Fruit fly (Drosophila melanogaster) whole organism, embryonic: ENCODE results near the gene Abcd1.
A peak's percentile ranks its signal among the peaks of the same experiment; 100 is the strongest.

Source experiments
- B-H1 ChIP-seq: fragments of 200-800 bp; sonication (Bioruptor generic); IDR thresholded peaks from 3 replicates; pipeline ENCODE4 v1.3.6; 2022; ENCODE audit warnings: missing biosample characterization, missing genetic modification characterization
- CG1024 ChIP-seq: fragments of 200-800 bp; sonication (Bioruptor generic); IDR thresholded peaks from 2 replicates; pipeline ENCODE4 v1.3.6; 2022; ENCODE audit warnings: missing biosample characterization, missing genetic modification characterization
- CG10431 ChIP-seq: fragments of 200-800 bp; sonication (Bioruptor generic); optimal IDR thresholded peaks from 3 replicates; lab custom pipeline; 2018; ENCODE audit warnings: missing biosample characterization, mild to moderate bottlenecking, missing genetic modification characterization
- CG11247 ChIP-seq: fragments of 200-800 bp; sonication (Bioruptor generic); IDR thresholded peaks from 2 replicates; pipeline ENCODE4 v1.3.6; 2022; ENCODE audit warnings: missing biosample characterization, missing genetic modification characterization
- CG12942 ChIP-seq: fragments of 200-800 bp; sonication (Bioruptor generic); optimal IDR thresholded peaks from 3 replicates; lab custom pipeline; 2016; ENCODE audit warnings: missing biosample characterization, missing genetic modification characterization
- CG1603 ChIP-seq: fragments of 200-800 bp; sonication (Bioruptor generic); optimal IDR thresholded peaks from 2 replicates; lab custom pipeline; 2019; ENCODE audit warnings: missing biosample characterization, mild to moderate bottlenecking, missing genetic modification characterization, moderate library complexity
- CG17802 ChIP-seq: fragments of 200-800 bp; sonication (Bioruptor generic); optimal IDR thresholded peaks from 2 replicates; lab custom pipeline; 2018; ENCODE audit warnings: missing biosample characterization, mild to moderate bottlenecking, missing genetic modification characterization, moderate library complexity
- CG1832 ChIP-seq: fragments of 200-800 bp; sonication (Bioruptor generic); optimal IDR thresholded peaks from 2 replicates; lab custom pipeline; 2017; ENCODE audit warnings: missing biosample characterization, mild to moderate bottlenecking, missing genetic modification characterization, inconsistent platforms
- CG3065 ChIP-seq: fragments of 200-800 bp; sonication (Bioruptor generic); optimal IDR thresholded peaks from 2 replicates; lab custom pipeline; 2016; ENCODE audit warnings: missing biosample characterization, missing genetic modification characterization
- CG31365 ChIP-seq: fragments of 200-800 bp; sonication (Bioruptor generic); optimal IDR thresholded peaks from 2 replicates; lab custom pipeline; 2018; ENCODE audit warnings: missing biosample characterization, mild to moderate bottlenecking, missing genetic modification characterization
- CG3838 ChIP-seq: fragments of 200-800 bp; sonication (Bioruptor generic); optimal IDR thresholded peaks from 3 replicates; lab custom pipeline; 2016; ENCODE audit warnings: missing biosample characterization, missing genetic modification characterization
- CG4730 ChIP-seq: fragments of 200-800 bp; sonication (Bioruptor generic); IDR thresholded peaks from 2 replicates; pipeline ENCODE4 v1.3.6; 2022; ENCODE audit warnings: missing biosample characterization, missing genetic modification characterization
- CG5245 ChIP-seq: fragments of 200-800 bp; sonication (Bioruptor generic); optimal IDR thresholded peaks from 3 replicates; lab custom pipeline; 2016; ENCODE audit warnings: missing biosample characterization, missing genetic modification characterization
- CG6654 ChIP-seq: fragments of 200-800 bp; sonication (Bioruptor generic); optimal IDR thresholded peaks from 2 replicates; lab custom pipeline; 2017; ENCODE audit warnings: missing biosample characterization, mild to moderate bottlenecking, missing genetic modification characterization
- CG8359 ChIP-seq: fragments of 200-800 bp; sonication (Bioruptor generic); optimal IDR thresholded peaks from 2 replicates; lab custom pipeline; 2017; ENCODE audit warnings: missing biosample characterization, mild to moderate bottlenecking, missing genetic modification characterization, borderline replicate concordance
- CG8944 ChIP-seq: fragments of 200-800 bp; sonication (Bioruptor generic); optimal IDR thresholded peaks from 3 replicates; lab custom pipeline; 2016; ENCODE audit warnings: missing biosample characterization, missing genetic modification characterization
- CG9876 ChIP-seq: fragments of 200-800 bp; sonication (Bioruptor generic); optimal IDR thresholded peaks from 2 replicates; lab custom pipeline; 2016; ENCODE audit warnings: missing biosample characterization, missing genetic modification characterization
- D ChIP-seq, 2 experiments: fragments of 200-800 bp in 1 of 2; fragments of >200 bp in 1 of 2; sonication (Bioruptor generic) in 1 of 2; optimal IDR thresholded peaks; 2 replicates in 1 of 2; 3 replicates in 1 of 2; lab custom pipeline; 2017; ENCODE audit warnings: mild to moderate bottlenecking in 1 of 2, missing biosample characterization in 1 of 2, missing genetic modification characterization in 1 of 2, missing genetic modification reagents in 1 of 2
- Dp ChIP-seq: fragments of 200-800 bp; sonication (Bioruptor generic); optimal IDR thresholded peaks from 2 replicates; lab custom pipeline; 2018; ENCODE audit warnings: missing biosample characterization, mild to moderate bottlenecking, missing genetic modification characterization, moderate library complexity
- Gsc ChIP-seq: fragments of 200-800 bp; sonication (Bioruptor generic); IDR thresholded peaks from 2 replicates; pipeline ENCODE4 v1.3.6; 2022; ENCODE audit warnings: missing biosample characterization, missing genetic modification characterization
- Hey ChIP-seq: fragments of 200-800 bp; sonication (Bioruptor generic); optimal IDR thresholded peaks from 3 replicates; lab custom pipeline; 2018; ENCODE audit warnings: missing biosample characterization, mild to moderate bottlenecking, missing genetic modification characterization
- HmgD ChIP-seq: fragments of 200-800 bp; sonication (Bioruptor generic); optimal IDR thresholded peaks from 3 replicates; lab custom pipeline; 2016; ENCODE audit warnings: missing biosample characterization, missing genetic modification characterization
- Mad ChIP-seq: fragments of 200-800 bp; sonication (Bioruptor generic); optimal IDR thresholded peaks from 2 replicates; lab custom pipeline; 2016; ENCODE audit warnings: missing biosample characterization, missing genetic modification characterization
- Max ChIP-seq: fragments of 200-800 bp; sonication (Bioruptor generic); optimal IDR thresholded peaks from 2 replicates; lab custom pipeline; 2016; ENCODE audit warnings: missing biosample characterization, mild to moderate bottlenecking, missing genetic modification characterization
- Med ChIP-seq: fragments of 200-800 bp; sonication (Bioruptor generic); peaks from one replicate; lab custom pipeline; 2016; ENCODE audit warnings: missing biosample characterization, missing genetic modification characterization, mild to moderate bottlenecking, inconsistent platforms, moderate library complexity
- Mrtf ChIP-seq: fragments of 200-800 bp; sonication (Bioruptor generic); IDR thresholded peaks from 3 replicates; pipeline ENCODE4 v1.3.6; 2022; ENCODE audit warnings: missing biosample characterization, missing genetic modification characterization
- NK7.1 ChIP-seq: fragments of 200-800 bp; sonication (Bioruptor generic); optimal IDR thresholded peaks from 3 replicates; lab custom pipeline; 2016; ENCODE audit warnings: missing biosample characterization, missing genetic modification characterization
- Scr ChIP-seq: fragments of 200-800 bp; sonication (Bioruptor generic); IDR thresholded peaks from 2 replicates; pipeline ENCODE4 v1.3.6; 2022; ENCODE audit warnings: missing biosample characterization, missing genetic modification characterization; ENCODE audit not compliant: partially characterized antibody
- Side ChIP-seq: fragments of 200-800 bp; sonication (Bioruptor generic); optimal IDR thresholded peaks from 2 replicates; lab custom pipeline; 2016; ENCODE audit warnings: missing biosample characterization, missing genetic modification characterization
- Stat92E ChIP-seq, 3 experiments: fragments of >200 bp in 2 of 3; fragments of 200-800 bp in 1 of 3; sonication (Bioruptor generic) in 1 of 3; optimal IDR thresholded peaks; 2 replicates each; lab custom pipeline; 2017 to 2019; ENCODE audit warnings: missing biosample characterization in 3 of 3, missing genetic modification characterization in 3 of 3, mild to moderate bottlenecking in 1 of 3, moderate library complexity in 1 of 3
- bcd ChIP-seq: fragments of 200-800 bp; sonication (Bioruptor generic); optimal IDR thresholded peaks from 2 replicates; lab custom pipeline; 2017; ENCODE audit warnings: missing biosample characterization, mild to moderate bottlenecking, missing genetic modification characterization
- ftz-f1 ChIP-seq: fragments of 200-800 bp; sonication (Bioruptor generic); optimal IDR thresholded peaks from 2 replicates; lab custom pipeline; 2016; ENCODE audit warnings: missing biosample characterization, missing genetic modification characterization
- ham ChIP-seq: fragments of 200-800 bp; sonication (Bioruptor generic); IDR thresholded peaks from 2 replicates; pipeline ENCODE4 v1.3.6; 2022; ENCODE audit warnings: missing biosample characterization, missing genetic modification characterization
- hbn ChIP-seq: fragments of 200-800 bp; sonication (Bioruptor generic); IDR thresholded peaks from 2 replicates; pipeline ENCODE4 v1.3.6; 2022; ENCODE audit warnings: missing biosample characterization, missing genetic modification characterization; ENCODE audit not compliant: partially characterized antibody
- jumu ChIP-seq: fragments of 200-800 bp; sonication (Bioruptor generic); optimal IDR thresholded peaks from 3 replicates; lab custom pipeline; 2016; ENCODE audit warnings: missing biosample characterization, missing genetic modification characterization
- kah ChIP-seq: fragments of 200-800 bp; sonication (Bioruptor generic); optimal IDR thresholded peaks from 2 replicates; lab custom pipeline; 2018; ENCODE audit warnings: missing biosample characterization, mild to moderate bottlenecking, missing genetic modification characterization
- nau ChIP-seq: fragments of 200-800 bp; sonication (Bioruptor generic); optimal IDR thresholded peaks from 3 replicates; lab custom pipeline; 2017; ENCODE audit warnings: missing biosample characterization, mild to moderate bottlenecking, missing genetic modification characterization, missing genetic modification reagents
- odd ChIP-seq: fragments of 200-800 bp; sonication (Bioruptor generic); optimal IDR thresholded peaks from 2 replicates; lab custom pipeline; 2017; ENCODE audit warnings: missing biosample characterization, mild to moderate bottlenecking, missing genetic modification characterization
- org-1 ChIP-seq: fragments of 200-800 bp; sonication (Bioruptor generic); optimal IDR thresholded peaks from 2 replicates; lab custom pipeline; 2017; ENCODE audit warnings: missing biosample characterization, missing genetic modification characterization
- otp ChIP-seq: fragments of 200-800 bp; sonication (Bioruptor generic); IDR thresholded peaks from 3 replicates; pipeline ENCODE4, ENCODE4 v1.3.6; 2022; ENCODE audit warnings: missing biosample characterization, missing genetic modification characterization
- pfk ChIP-seq: fragments of 200-800 bp; sonication (Bioruptor generic); optimal IDR thresholded peaks from 2 replicates; lab custom pipeline; 2018; ENCODE audit warnings: missing biosample characterization, mild to moderate bottlenecking, missing genetic modification characterization, moderate library complexity
- run ChIP-seq: fragments of 200-800 bp; sonication (Bioruptor generic); optimal IDR thresholded peaks from 3 replicates; lab custom pipeline; 2018; ENCODE audit warnings: missing biosample characterization, mild to moderate bottlenecking, missing genetic modification characterization
- schlank ChIP-seq: fragments of 200-800 bp; sonication (Bioruptor generic); optimal IDR thresholded peaks from 2 replicates; lab custom pipeline; 2018; ENCODE audit warnings: missing biosample characterization, mild to moderate bottlenecking, missing genetic modification characterization
- sens ChIP-seq: fragments of 200-800 bp; sonication (Bioruptor generic); peaks from one replicate; lab custom pipeline; 2016; ENCODE audit warnings: missing biosample characterization, missing genetic modification characterization
- slbo ChIP-seq: fragments of 200-800 bp; sonication (Bioruptor generic); IDR thresholded peaks from 2 replicates; pipeline ENCODE4 v1.3.6; 2022; ENCODE audit warnings: missing biosample characterization, missing genetic modification characterization
- sr ChIP-seq: fragments of 200-800 bp; sonication (Bioruptor generic); IDR thresholded peaks from 3 replicates; pipeline ENCODE4 v1.3.6; 2022; ENCODE audit warnings: missing biosample characterization, missing genetic modification characterization
- stc ChIP-seq: fragments of 200-800 bp; sonication (Bioruptor generic); IDR thresholded peaks from 2 replicates; pipeline ENCODE4 v1.3.6; 2022; ENCODE audit warnings: missing biosample characterization, missing genetic modification characterization
- sug ChIP-seq: fragments of 200-800 bp; optimal IDR thresholded peaks from 2 replicates; lab custom pipeline; 2019; ENCODE audit warnings: missing biosample characterization, mild to moderate bottlenecking, missing genetic modification characterization, moderate library complexity
- tap ChIP-seq: fragments of 200-800 bp; optimal IDR thresholded peaks from 3 replicates; lab custom pipeline; 2019; ENCODE audit warnings: missing biosample characterization, mild to moderate bottlenecking, missing genetic modification characterization, moderate library complexity
- tio ChIP-seq: fragments of 200-800 bp; sonication (Bioruptor generic); optimal IDR thresholded peaks from 2 replicates; lab custom pipeline; 2017; ENCODE audit warnings: missing biosample characterization, missing genetic modification characterization, inconsistent platforms
- tna ChIP-seq: fragments of 200-800 bp; sonication (Bioruptor generic); IDR thresholded peaks from 2 replicates; pipeline ENCODE4 v1.3.6; 2022; ENCODE audit warnings: missing biosample characterization, missing genetic modification characterization; ENCODE audit not compliant: partially characterized antibody
- wdn ChIP-seq: fragments of 200-800 bp; sonication (Bioruptor generic); IDR thresholded peaks from 2 replicates; pipeline ENCODE4 v1.3.6; 2022; ENCODE audit warnings: missing biosample characterization, missing genetic modification characterization

Gene Abcd1

dm6 chr4:225824-226223, 32.2 kb upstream of the Abcd1 start (continued):
- TF ChIP-seq hbn (GFP tag; lab: Robert Waterston, UW) (no peak), jumu (GFP tag; lab: Kevin White, UChicago) (no peak), stc (GFP tag; lab: Robert Waterston, UW) (no peak; the same call in 1 of the 2 replicates), Stat92E (GFP tag; optimal IDR thresholded peaks at IDR 0.05; lab: Kevin White, UChicago) (no peak), CG8944 (GFP tag; lab: Kevin White, UChicago) (no peak), CG12942 (no peak), Mad (GFP tag; lab: Kevin White, UChicago) (peak; percentile 11), ham (GFP tag; lab: Robert Waterston, UW) (no peak), CG9876 (GFP tag; lab: Kevin White, UChicago) (no peak), NK7.1 (GFP tag; lab: Kevin White, UChicago) (no peak), tna (GFP tag; lab: Robert Waterston, UW) (no peak), CG1832 (GFP tag; lab: Kevin White, UChicago) (no peak), CG17802 (tag; lab: Kevin White, UChicago) (no peak), CG1024 (GFP tag; lab: Robert Waterston, UW) (no peak), Med (peak; percentile 69), slbo (GFP tag; lab: Robert Waterston, UW) (no peak), schlank (tag; lab: Kevin White, UChicago) (no peak), Dp (no peak), nau (GFP tag; lab: Kevin White, UChicago) (peak; percentile 65), CG6654 (no peak), Scr (GFP tag; lab: Robert Waterston, UW) (no peak), D (optimal IDR thresholded peaks at IDR 0.05; lab: Kevin White, UChicago) (no peak), D (GFP tag; optimal IDR thresholded peaks at IDR 0.05; lab: Kevin White, UChicago) (peak; percentile 22), HmgD (GFP tag; lab: Kevin White, UChicago) (no peak), pfk (GFP tag; lab: Kevin White, UChicago) (peak; percentile 49), B-H1 (no peak), CG5245 (GFP tag; lab: Kevin White, UChicago) (no peak), Side (peak; percentile 20), Mrtf (GFP tag; lab: Robert Waterston, UW) (no peak), CG11247 (GFP tag; lab: Robert Waterston, UW) (no peak), CG4730 (GFP tag; lab: Robert Waterston, UW) (no peak), org-1 (GFP tag; lab: Kevin White, UChicago) (peak; percentile 44), wdn (GFP tag; lab: Robert Waterston, UW) (no peak), tio (no peak), CG3838 (peak; percentile 4), Hey (no peak), CG31365 (tag; lab: Kevin White, UChicago) (no peak), CG10431 (GFP tag; lab: Kevin White, UChicago) (no peak), ftz-f1 (GFP tag; lab: Kevin White, UChicago) (no peak), run (tag; lab: Kevin White, UChicago) (no peak), kah (GFP tag; lab: Kevin White, UChicago) (no peak), CG8359 (GFP tag; lab: Kevin White, UChicago) (peak; percentile 29), Max (GFP tag; lab: Kevin White, UChicago) (peak; percentile 8), Gsc (GFP tag; lab: Robert Waterston, UW) (no peak), sr (GFP tag; lab: Robert Waterston, UW) (no peak), CG1603 (tag; lab: Kevin White, UChicago) (peak; percentile 43), bcd (GFP tag; lab: Kevin White, UChicago) (no peak), odd (GFP tag; lab: Kevin White, UChicago) (peak; percentile 46), sens (peak; percentile 92), sug (tag; lab: Kevin White, UChicago) (peak; percentile 38), CG3065 (GFP tag; lab: Kevin White, UChicago) (no peak), otp (GFP tag; lab: Robert Waterston, UW) (no peak), tap (tag; lab: Kevin White, UChicago) (no peak)
